Worm (Caenorhabditis elegans) whole organism, L2 larva: ENCODE results near the gene C28F5.1.

Experiments used
- C34F6.9 ChIP-seq: fragments of 150-350 bp; optimal IDR thresholded peaks from 2 replicates; lab custom pipeline; 2014; ENCODE audit warnings: missing biosample characterization, missing genetic modification characterization
- F13H6.1 ChIP-seq: sonication (generic microtip); optimal IDR thresholded peaks from 2 replicates; lab custom pipeline; 2016; ENCODE audit warnings: missing genetic modification characterization, missing compliant biosample characterization
- R02D3.7 ChIP-seq: fragments of 150-350 bp; optimal IDR thresholded peaks from 2 replicates; lab custom pipeline; 2014; ENCODE audit warnings: missing biosample characterization, missing genetic modification characterization
- Y55F3AM.14 ChIP-seq: fragments of 200-800 bp; sonication (Bioruptor generic); optimal IDR thresholded peaks from 2 replicates; lab custom pipeline; 2018; ENCODE audit warnings: mild to moderate bottlenecking, missing genetic modification characterization, missing compliant biosample characterization
- ZK546.5 ChIP-seq: sonication (generic microtip); optimal IDR thresholded peaks from 2 replicates; lab custom pipeline; 2017; ENCODE audit warnings: missing biosample characterization, missing genetic modification characterization
- alr-1 ChIP-seq: fragments of 150-350 bp; optimal IDR thresholded peaks from 2 replicates; lab custom pipeline; 2014; ENCODE audit warnings: missing biosample characterization, missing genetic modification characterization
- ama-1 ChIP-seq: fragments of 150-350 bp; optimal IDR thresholded peaks from 2 replicates; lab custom pipeline; 2018; ENCODE audit warnings: inconsistent platforms
- ceh-16 ChIP-seq: fragments of 150-350 bp; optimal IDR thresholded peaks from 2 replicates; lab custom pipeline; 2014; ENCODE audit warnings: missing biosample characterization, missing genetic modification characterization
- ceh-82 ChIP-seq: fragments of 150-350 bp; optimal IDR thresholded peaks from 2 replicates; lab custom pipeline; 2014; ENCODE audit warnings: missing biosample characterization, missing genetic modification characterization
- crh-2 ChIP-seq: sonication (generic microtip); optimal IDR thresholded peaks from 2 replicates; lab custom pipeline; 2017; ENCODE audit warnings: missing biosample characterization, missing genetic modification characterization
- dmd-4 ChIP-seq: sonication (generic microtip); optimal IDR thresholded peaks from 2 replicates; lab custom pipeline; 2017; ENCODE audit warnings: missing biosample characterization, missing genetic modification characterization
- elt-3 ChIP-seq: sonication (generic microtip); optimal IDR thresholded peaks from 2 replicates; lab custom pipeline; 2017; ENCODE audit warnings: missing biosample characterization, missing genetic modification characterization
- fos-1 ChIP-seq: fragments of 150-350 bp; optimal IDR thresholded peaks from 2 replicates; lab custom pipeline; 2014; ENCODE audit warnings: missing biosample characterization, missing genetic modification characterization
- gmeb-1 ChIP-seq: fragments of 150-350 bp; optimal IDR thresholded peaks from 2 replicates; lab custom pipeline; 2014; ENCODE audit warnings: missing biosample characterization, missing genetic modification characterization
- lin-11 ChIP-seq: fragments of 150-350 bp; sonication (generic microtip); optimal IDR thresholded peaks from 2 replicates; lab custom pipeline; 2014; ENCODE audit warnings: missing biosample characterization, missing genetic modification characterization, inconsistent platforms, mixed read lengths
- lin-13 ChIP-seq: fragments of 150-350 bp; optimal IDR thresholded peaks from 2 replicates; lab custom pipeline; 2014; ENCODE audit warnings: missing biosample characterization, missing genetic modification reagents, missing genetic modification characterization
- lin-39 ChIP-seq: fragments of 150-350 bp; optimal IDR thresholded peaks from 2 replicates; lab custom pipeline; 2014; ENCODE audit warnings: missing biosample characterization, missing genetic modification reagents, missing genetic modification characterization
- lsy-2 ChIP-seq, 2 experiments: fragments of 150-350 bp in 1 of 2; sonication (generic microtip) in 1 of 2; optimal IDR thresholded peaks; 2 replicates each; lab custom pipeline; 2014 to 2017; ENCODE audit warnings: missing biosample characterization in 2 of 2, missing genetic modification characterization in 2 of 2
- mab-5 ChIP-seq: fragments of 150-350 bp; optimal IDR thresholded peaks from 2 replicates; lab custom pipeline; 2014; ENCODE audit warnings: missing biosample characterization, missing genetic modification characterization
- mdl-1 ChIP-seq, 2 experiments: fragments of 150-350 bp in 1 of 2; sonication (generic microtip) in 1 of 2; optimal IDR thresholded peaks; 2 replicates each; lab custom pipeline; 2017; ENCODE audit warnings: missing biosample characterization in 2 of 2, missing genetic modification characterization in 2 of 2
- nhr-10 ChIP-seq: sonication (generic microtip); optimal IDR thresholded peaks from 2 replicates; lab custom pipeline; 2017; ENCODE audit warnings: missing biosample characterization, missing genetic modification characterization
- nhr-12 ChIP-seq: fragments of 150-350 bp; optimal IDR thresholded peaks from 2 replicates; lab custom pipeline; 2014; ENCODE audit warnings: missing biosample characterization, missing genetic modification characterization
- nhr-129 ChIP-seq: fragments of 150-350 bp; optimal IDR thresholded peaks from 2 replicates; lab custom pipeline; 2014; ENCODE audit warnings: missing biosample characterization, missing genetic modification characterization
- nhr-21 ChIP-seq: fragments of 150-350 bp; optimal IDR thresholded peaks from 2 replicates; lab custom pipeline; 2014; ENCODE audit warnings: missing biosample characterization, missing genetic modification characterization
- nhr-23 ChIP-seq: fragments of 150-350 bp; optimal IDR thresholded peaks from 2 replicates; lab custom pipeline; 2014; ENCODE audit warnings: missing biosample characterization, missing genetic modification reagents, missing genetic modification characterization
- nhr-237 ChIP-seq: fragments of 150-350 bp; optimal IDR thresholded peaks from 2 replicates; lab custom pipeline; 2014; ENCODE audit warnings: missing biosample characterization, missing genetic modification characterization
- nhr-6 ChIP-seq: fragments of 150-350 bp; optimal IDR thresholded peaks from 2 replicates; lab custom pipeline; 2014; ENCODE audit warnings: missing biosample characterization, missing genetic modification characterization
- peb-1 ChIP-seq: fragments of 150-350 bp; optimal IDR thresholded peaks from 2 replicates; lab custom pipeline; 2014; ENCODE audit warnings: missing biosample characterization, missing genetic modification characterization
- sem-4 ChIP-seq: fragments of 150-350 bp; optimal IDR thresholded peaks from 2 replicates; lab custom pipeline; 2014; ENCODE audit warnings: missing biosample characterization, missing genetic modification reagents, missing genetic modification characterization
- sma-3 ChIP-seq: sonication (generic microtip); optimal IDR thresholded peaks from 2 replicates; lab custom pipeline; 2016; ENCODE audit warnings: missing genetic modification reagents, missing genetic modification characterization, missing compliant biosample characterization
- sma-9 ChIP-seq, 2 experiments: fragments of 150-350 bp in 1 of 2; sonication (generic microtip) in 1 of 2; optimal IDR thresholded peaks; 2 replicates each; lab custom pipeline; 2014 to 2016; ENCODE audit warnings: missing genetic modification characterization in 2 of 2, mild to moderate bottlenecking in 1 of 2, missing biosample characterization in 1 of 2, missing compliant biosample characterization in 1 of 2, missing genetic modification reagents in 1 of 2, moderate library complexity in 1 of 2
- snpc-4 ChIP-seq: fragments of 150-350 bp; optimal IDR thresholded peaks from 2 replicates; lab custom pipeline; 2014; ENCODE audit warnings: missing biosample characterization, missing genetic modification characterization
- unc-39 ChIP-seq: fragments of 150-350 bp; optimal IDR thresholded peaks from 2 replicates; lab custom pipeline; 2014; ENCODE audit warnings: missing biosample characterization, missing genetic modification characterization
- unc-55 ChIP-seq: fragments of 150-350 bp; sonication (generic microtip); optimal IDR thresholded peaks from 3 replicates; lab custom pipeline; 2014; ENCODE audit warnings: missing biosample characterization, missing genetic modification reagents, missing genetic modification characterization
- unc-62 ChIP-seq: fragments of 150-350 bp; optimal IDR thresholded peaks from 2 replicates; lab custom pipeline; 2014; ENCODE audit warnings: missing biosample characterization, missing genetic modification reagents, missing genetic modification characterization
- zag-1 ChIP-seq: fragments of 150-350 bp; optimal IDR thresholded peaks from 2 replicates; lab custom pipeline; 2014; ENCODE audit warnings: missing biosample characterization, missing genetic modification characterization
- ztf-4 ChIP-seq: fragments of 150-350 bp; optimal IDR thresholded peaks from 2 replicates; lab custom pipeline; 2014; ENCODE audit warnings: missing biosample characterization, missing genetic modification characterization

C28F5.1 gene

ce11 chrII:7537603-7538230 lies 32.6 kb downstream of the C28F5.1 start, which contains the start of gene nfi-1:
nfi-1 (plus strand) TSS chrII:7538180.
- TF ChIP-seq sma-3 (GFP tag; lab: Kevin White, UChicago) (peak; percentile 18), gmeb-1 (tag; lab: Kevin White, UChicago) (peak; percentile 27), nhr-129 (tag; lab: Kevin White, UChicago) (peak; percentile 45), sma-9 (GFP tag; optimal IDR thresholded peaks at IDR 0.05; lab: Kevin White, UChicago) (peak; percentile 62), sma-9 (tag; optimal IDR thresholded peaks at IDR 0.05; lab: Kevin White, UChicago) (no peak), snpc-4 (tag; lab: Kevin White, UChicago) (no peak), unc-55 (GFP tag; lab: Kevin White, UChicago) (peak; percentile 59), ztf-4 (tag; lab: Kevin White, UChicago) (no peak), C34F6.9 (peak; percentile 70), lsy-2 (tag; optimal IDR thresholded peaks at IDR 0.05; lab: Kevin White, UChicago) (peak; percentile 3 to 95), ZK546.5 (no peak), Y55F3AM.14 (no peak), lin-13 (GFP tag; lab: Kevin White, UChicago) (peak; percentile 32), crh-2 (tag; lab: Kevin White, UChicago) (peak; percentile 36)
- TF ChIP-seq, all 48 proteins: peak for 9

DNA sequence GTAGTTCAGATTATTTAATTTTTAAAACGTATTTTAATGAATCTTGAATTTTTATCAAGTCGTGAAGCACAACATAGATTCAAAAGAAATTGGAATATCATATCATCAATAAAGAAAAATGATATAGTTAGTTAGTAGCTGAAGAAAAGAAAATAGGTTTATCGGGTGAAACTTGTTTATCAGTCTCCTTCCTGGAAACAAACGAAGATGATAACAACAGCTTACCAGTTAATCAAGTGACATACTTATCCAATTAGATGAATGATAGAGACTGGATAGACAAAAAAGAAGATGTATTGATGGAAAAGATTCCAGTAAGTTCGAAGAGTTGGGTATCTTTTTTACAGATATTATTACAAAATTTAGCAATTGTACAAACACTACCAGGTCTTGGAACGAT lies 37.8 kb downstream of the C28F5.1 start:
- no peak for TF ChIP-seq crh-2 (tag; lab: Kevin White, UChicago)
- TF ChIP-seq sma-3 (GFP tag; lab: Kevin White, UChicago), result no peak
- no peak for TF ChIP-seq unc-55 (GFP tag; lab: Kevin White, UChicago)
- no peak for TF ChIP-seq R02D3.7 (tag; lab: Kevin White, UChicago)
- no peak for TF ChIP-seq nhr-237 (tag; lab: Kevin White, UChicago)
- TF ChIP-seq zag-1 (tag; lab: Kevin White, UChicago), result no peak
- TF ChIP-seq nhr-129 (tag; lab: Kevin White, UChicago), result no peak
- no peak for TF ChIP-seq sem-4 (tag; lab: Kevin White, UChicago)
- TF ChIP-seq dmd-4 (tag; lab: Kevin White, UChicago), result no peak
- no peak for TF ChIP-seq unc-62 (GFP tag; lab: Kevin White, UChicago)
- TF ChIP-seq nhr-21, result no peak
- no peak for TF ChIP-seq peb-1 (tag; lab: Kevin White, UChicago)
- TF ChIP-seq ceh-16 (tag; lab: Kevin White, UChicago), result no peak
- TF ChIP-seq Y55F3AM.14, result no peak
- no peak for TF ChIP-seq lsy-2 (tag; optimal IDR thresholded peaks at IDR 0.05; lab: Kevin White, UChicago)
- no peak for TF ChIP-seq ceh-82 (tag; lab: Kevin White, UChicago)
- no peak for TF ChIP-seq ama-1 (lab: Kevin White, UChicago)
- no peak for TF ChIP-seq snpc-4 (tag; lab: Kevin White, UChicago)
- no peak for TF ChIP-seq lin-39 (tag; lab: Kevin White, UChicago)

ce11 chrII:7543808-7544207 lies 38.7 kb downstream of the C28F5.1 start, which contains the start of gene rol-8:
rol-8 (plus strand) TSS chrII:7544108.
- no peak for TF ChIP-seq unc-39 (tag; lab: Kevin White, UChicago)
- no peak for TF ChIP-seq elt-3 (tag; lab: Kevin White, UChicago)
- no peak for TF ChIP-seq lsy-2 (tag; optimal IDR thresholded peaks at IDR 0.05; lab: Kevin White, UChicago)
- no peak for TF ChIP-seq zag-1 (tag; lab: Kevin White, UChicago)
- TF ChIP-seq nhr-21, result no peak
- no peak for TF ChIP-seq ama-1 (lab: Kevin White, UChicago)
- no peak for TF ChIP-seq lin-11 (tag; lab: Kevin White, UChicago)
- TF ChIP-seq Y55F3AM.14, result no peak
- TF ChIP-seq unc-62 (GFP tag; lab: Kevin White, UChicago), result no peak
- no peak for TF ChIP-seq nhr-23 (tag; lab: Kevin White, UChicago)
- TF ChIP-seq ceh-16 (tag; lab: Kevin White, UChicago), result no peak
- no peak for TF ChIP-seq mab-5 (tag; lab: Kevin White, UChicago)
- TF ChIP-seq ztf-4 (tag; lab: Kevin White, UChicago), result no peak
- no peak for TF ChIP-seq mdl-1 (tag; optimal IDR thresholded peaks at IDR 0.05; lab: Kevin White, UChicago)

- TF ChIP-seq peb-1 (tag; lab: Kevin White, UChicago), result no peak
- no peak for TF ChIP-seq lin-13 (GFP tag; lab: Kevin White, UChicago)
- TF ChIP-seq lin-11 (tag; lab: Kevin White, UChicago), result no peak
- TF ChIP-seq Y55F3AM.14, result no peak
- TF ChIP-seq R02D3.7 (tag; lab: Kevin White, UChicago), result no peak
- no peak for TF ChIP-seq nhr-23 (tag; lab: Kevin White, UChicago)
- no peak for TF ChIP-seq alr-1 (tag; lab: Kevin White, UChicago)
- no peak for TF ChIP-seq fos-1 (tag; lab: Kevin White, UChicago)
- no peak for TF ChIP-seq nhr-10 (tag; lab: Kevin White, UChicago)
- TF ChIP-seq sma-3 (GFP tag; lab: Kevin White, UChicago), result no peak
- no peak for TF ChIP-seq F13H6.1 (tag; lab: Kevin White, UChicago)
- no peak for TF ChIP-seq gmeb-1 (tag; lab: Kevin White, UChicago)
- no peak for TF ChIP-seq ama-1 (lab: Kevin White, UChicago)
- TF ChIP-seq nhr-6 (tag; lab: Kevin White, UChicago), result no peak
- TF ChIP-seq nhr-12 (tag; lab: Kevin White, UChicago), result no peak
- no peak for TF ChIP-seq sem-4 (tag; lab: Kevin White, UChicago)
- no peak for TF ChIP-seq snpc-4 (tag; lab: Kevin White, UChicago)
- TF ChIP-seq, all 48 proteins: peak for 0
Observed at ce11 chrII:7544782-7545181, 39.7 kb downstream of the C28F5.1 start.
